Worm (Caenorhabditis elegans) whole organism, mixed stage, embryonic: ENCODE data around the gene taf-10.

ENCODE experiments used
- bed-3 ChIP-seq: fragments of 200-800 bp; sonication (Bioruptor generic); optimal IDR thresholded peaks from 3 replicates; lab custom pipeline; 2018; ENCODE audit warnings: mild to moderate bottlenecking, missing genetic modification characterization, moderate library complexity, missing compliant biosample characterization
- blmp-1 ChIP-seq: fragments of 150-350 bp; optimal IDR thresholded peaks from 2 replicates; lab custom pipeline; 2014; ENCODE audit warnings: missing biosample characterization, missing genetic modification characterization
- ceh-39 ChIP-seq: fragments of 150-350 bp; optimal IDR thresholded peaks from 2 replicates; lab custom pipeline; 2014; ENCODE audit warnings: missing biosample characterization, missing genetic modification characterization
- ceh-43 ChIP-seq: fragments of 200-800 bp; sonication (Bioruptor generic); optimal IDR thresholded peaks from 2 replicates; lab custom pipeline; 2018; ENCODE audit warnings: mild to moderate bottlenecking, missing genetic modification characterization, moderate library complexity, missing compliant biosample characterization
- ces-1 ChIP-seq: fragments of 150-350 bp; optimal IDR thresholded peaks from 2 replicates; lab custom pipeline; 2014; ENCODE audit warnings: missing biosample characterization, missing genetic modification reagents, missing genetic modification characterization
- drap-1 ChIP-seq: fragments of 200-800 bp; sonication (Bioruptor generic); optimal IDR thresholded peaks from 3 replicates; lab custom pipeline; 2018; ENCODE audit warnings: mild to moderate bottlenecking, missing genetic modification characterization, missing compliant biosample characterization
- elt-1 ChIP-seq: sonication (generic microtip); optimal IDR thresholded peaks from 2 replicates; lab custom pipeline; 2017; ENCODE audit warnings: missing genetic modification characterization, mild to moderate bottlenecking, missing compliant biosample characterization, antibody characterized with exemption, moderate library complexity, borderline replicate concordance; ENCODE audit not compliant: insufficient read depth
- flh-1 ChIP-seq: fragments of 200-800 bp; sonication (Bioruptor generic); optimal IDR thresholded peaks from 2 replicates; lab custom pipeline; 2018; ENCODE audit warnings: mild to moderate bottlenecking, missing genetic modification characterization, moderate library complexity, missing compliant biosample characterization
- ham-2 ChIP-seq: fragments of 200-800 bp; sonication (Bioruptor generic); optimal IDR thresholded peaks from 2 replicates; lab custom pipeline; 2018; ENCODE audit warnings: mild to moderate bottlenecking, missing genetic modification characterization, missing compliant biosample characterization
- lin-13 ChIP-seq: fragments of 150-350 bp; optimal IDR thresholded peaks from 2 replicates; lab custom pipeline; 2014; ENCODE audit warnings: missing biosample characterization, missing genetic modification characterization
- lin-32 ChIP-seq: fragments of 200-800 bp; sonication (Bioruptor generic); optimal IDR thresholded peaks from 2 replicates; lab custom pipeline; 2018; ENCODE audit warnings: mild to moderate bottlenecking, missing genetic modification characterization, missing compliant biosample characterization
- lsy-2 ChIP-seq: fragments of 150-350 bp; optimal IDR thresholded peaks from 2 replicates; lab custom pipeline; 2014; ENCODE audit warnings: missing biosample characterization, missing genetic modification characterization
- mab-5 ChIP-seq: fragments of 150-350 bp; optimal IDR thresholded peaks from 2 replicates; lab custom pipeline; 2014; ENCODE audit warnings: missing biosample characterization, missing genetic modification characterization
- mep-1 ChIP-seq: fragments of 150-350 bp; optimal IDR thresholded peaks from 2 replicates; lab custom pipeline; 2017; ENCODE audit warnings: missing biosample characterization, missing genetic modification reagents, missing genetic modification characterization, inconsistent platforms
- mls-2 ChIP-seq: sonication (generic microtip); optimal IDR thresholded peaks from 2 replicates; lab custom pipeline; 2016; ENCODE audit warnings: mild to moderate bottlenecking, missing genetic modification characterization, moderate library complexity, missing compliant biosample characterization
- nhr-12 ChIP-seq: fragments of 150-350 bp; optimal IDR thresholded peaks from 2 replicates; lab custom pipeline; 2014; ENCODE audit warnings: missing biosample characterization, missing genetic modification characterization
- nhr-2 ChIP-seq: fragments of 150-350 bp; optimal IDR thresholded peaks from 2 replicates; lab custom pipeline; 2014; ENCODE audit warnings: missing biosample characterization, missing genetic modification characterization
- nhr-28 ChIP-seq: fragments of 150-350 bp; optimal IDR thresholded peaks from 2 replicates; lab custom pipeline; 2014; ENCODE audit warnings: missing biosample characterization, missing genetic modification characterization
- nhr-76 ChIP-seq: sonication (generic microtip); optimal IDR thresholded peaks from 2 replicates; lab custom pipeline; 2017; ENCODE audit warnings: missing biosample characterization, missing genetic modification characterization
- pha-4 ChIP-seq: fragments of 150-350 bp; optimal IDR thresholded peaks from 2 replicates; lab custom pipeline; 2018; ENCODE audit warnings: missing biosample characterization, missing genetic modification reagents, missing genetic modification characterization
- sem-2 ChIP-seq: fragments of 200-800 bp; sonication (Bioruptor generic); optimal IDR thresholded peaks from 2 replicates; lab custom pipeline; 2018; ENCODE audit warnings: mild to moderate bottlenecking, missing genetic modification characterization, missing compliant biosample characterization
- snpc-4 ChIP-seq: fragments of 150-350 bp; optimal IDR thresholded peaks from 2 replicates; lab custom pipeline; 2014; ENCODE audit warnings: missing biosample characterization, missing genetic modification characterization
- sptf-1 ChIP-seq: sonication (generic microtip); optimal IDR thresholded peaks from 2 replicates; lab custom pipeline; 2017; ENCODE audit warnings: mild to moderate bottlenecking, missing genetic modification characterization, moderate library complexity, missing compliant biosample characterization
- tbx-8 ChIP-seq: fragments of 200-800 bp; sonication (Bioruptor generic); optimal IDR thresholded peaks from 2 replicates; lab custom pipeline; 2018; ENCODE audit warnings: mild to moderate bottlenecking, missing genetic modification characterization, moderate library complexity, missing compliant biosample characterization
- unc-39 ChIP-seq: fragments of 150-350 bp; optimal IDR thresholded peaks from 2 replicates; lab custom pipeline; 2014; ENCODE audit warnings: missing biosample characterization, missing genetic modification characterization
- unc-62 ChIP-seq: fragments of 150-350 bp; optimal IDR thresholded peaks from 2 replicates; lab custom pipeline; 2014; ENCODE audit warnings: missing biosample characterization, missing genetic modification reagents, missing genetic modification characterization
- zip-8 ChIP-seq: fragments of 150-350 bp; optimal IDR thresholded peaks from 2 replicates; lab custom pipeline; 2014; ENCODE audit warnings: missing biosample characterization, missing genetic modification characterization

Gene taf-10

DNA sequence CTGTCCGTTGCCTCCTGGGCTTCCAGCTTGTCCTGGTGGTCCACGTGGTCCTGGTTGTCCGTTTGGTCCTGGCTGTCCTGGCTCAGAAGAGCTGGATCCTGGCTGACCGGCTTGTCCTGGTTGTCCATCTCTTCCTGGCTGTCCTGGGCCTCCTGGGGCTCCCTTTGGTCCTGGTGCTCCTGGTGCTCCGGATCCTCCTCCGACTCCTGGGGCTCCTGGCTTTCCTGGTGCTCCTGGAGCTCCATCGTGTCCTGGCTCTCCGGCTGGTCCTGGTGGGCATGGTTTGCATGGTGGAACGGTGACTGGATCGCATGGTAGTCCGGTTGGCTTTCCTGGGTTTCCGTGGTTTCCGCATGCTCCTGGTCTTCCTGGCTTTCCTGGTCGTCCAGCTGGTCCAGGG is 33.8 kb upstream of the taf-10 start:
- no peak for TF ChIP-seq elt-1 (tag; lab: Kevin White, UChicago)
- TF ChIP-seq sem-2 (GFP tag; lab: Kevin White, UChicago) = no peak
- TF ChIP-seq zip-8 (tag; lab: Kevin White, UChicago) = no peak
- no peak for TF ChIP-seq drap-1 (GFP tag; lab: Kevin White, UChicago)
- TF ChIP-seq mep-1 (tag; lab: Kevin White, UChicago) = no peak
- TF ChIP-seq mab-5 (tag; lab: Kevin White, UChicago) = no peak
- TF ChIP-seq lsy-2 (tag; lab: Kevin White, UChicago) = no peak
- TF ChIP-seq nhr-12 (tag; lab: Kevin White, UChicago) = no peak
- TF ChIP-seq snpc-4 (tag; lab: Kevin White, UChicago) = no peak
- TF ChIP-seq pha-4 (tag; lab: Kevin White, UChicago) = no peak

- TF ChIP-seq unc-62 (GFP tag; lab: Kevin White, UChicago) (no peak), lin-13 (tag; lab: Kevin White, UChicago) (no peak), pha-4 (tag; lab: Kevin White, UChicago) (no peak), sem-2 (GFP tag; lab: Kevin White, UChicago) (no peak), unc-39 (tag; lab: Kevin White, UChicago) (no peak), blmp-1 (tag; lab: Kevin White, UChicago) (no peak), tbx-8 (GFP tag; lab: Kevin White, UChicago) (no peak), ces-1 (GFP tag; lab: Kevin White, UChicago) (no peak), nhr-12 (tag; lab: Kevin White, UChicago) (no peak), ham-2 (GFP tag; lab: Kevin White, UChicago) (no peak), mls-2 (tag; lab: Kevin White, UChicago) (no peak), nhr-76 (no peak), ceh-39 (no peak), sptf-1 (tag; lab: Kevin White, UChicago) (no peak), lsy-2 (tag; lab: Kevin White, UChicago) (no peak), mep-1 (tag; lab: Kevin White, UChicago) (no peak), nhr-28 (no peak)
Measured at ce11 chrV:4653871-4654605, 32.9 kb upstream of the taf-10 start, which contains the start of the genes col-139 and F41F3.1. col-139 (minus strand) TSS chrV:4653971. F41F3.1 (plus strand) TSS chrV:4654555.

ce11 chrV:4655175-4655574 is 31.7 kb upstream of the taf-10 start, which contains the start of gene F41F3.9:
F41F3.9 (plus strand) TSS chrV:4655475.
- no peak for TF ChIP-seq elt-1 (tag; lab: Kevin White, UChicago)
- no peak for TF ChIP-seq lin-13 (tag; lab: Kevin White, UChicago)
- TF ChIP-seq zip-8 (tag; lab: Kevin White, UChicago) = no peak
- TF ChIP-seq lin-32 (GFP tag; lab: Kevin White, UChicago) = no peak
- no peak for TF ChIP-seq blmp-1 (tag; lab: Kevin White, UChicago)
- TF ChIP-seq ceh-43 (GFP tag; lab: Kevin White, UChicago) = no peak
- TF ChIP-seq snpc-4 (tag; lab: Kevin White, UChicago) = no peak
- TF ChIP-seq ham-2 (GFP tag; lab: Kevin White, UChicago) = no peak
- TF ChIP-seq tbx-8 (GFP tag; lab: Kevin White, UChicago) = no peak
- no peak for TF ChIP-seq bed-3
- TF ChIP-seq nhr-76 = no peak

ce11 chrV:4662400-4662799 is 24.5 kb upstream of the taf-10 start, which contains the start of gene srx-74:
srx-74 (minus strand) TSS chrV:4662500.
- no peak for TF ChIP-seq mep-1 (tag; lab: Kevin White, UChicago)
- no peak for TF ChIP-seq zip-8 (tag; lab: Kevin White, UChicago)
- TF ChIP-seq ceh-39 = no peak
- TF ChIP-seq mab-5 (tag; lab: Kevin White, UChicago) = no peak
- no peak for TF ChIP-seq ces-1 (GFP tag; lab: Kevin White, UChicago)
- no peak for TF ChIP-seq flh-1 (GFP tag; lab: Kevin White, UChicago)
- TF ChIP-seq nhr-2 (tag; lab: Kevin White, UChicago) = no peak
- no peak for TF ChIP-seq tbx-8 (GFP tag; lab: Kevin White, UChicago)

ce11 chrV:4665651-4666050 is 21.3 kb upstream of the taf-10 start, which contains the start of gene srx-73:
srx-73 (minus strand) TSS chrV:4665751.
- TF ChIP-seq ces-1 (GFP tag; lab: Kevin White, UChicago) (no peak), bed-3 (no peak), ceh-39 (no peak), ham-2 (GFP tag; lab: Kevin White, UChicago) (no peak), lsy-2 (tag; lab: Kevin White, UChicago) (no peak), lin-32 (GFP tag; lab: Kevin White, UChicago) (no peak), lin-13 (tag; lab: Kevin White, UChicago) (no peak), zip-8 (tag; lab: Kevin White, UChicago) (no peak), tbx-8 (GFP tag; lab: Kevin White, UChicago) (no peak), sptf-1 (tag; lab: Kevin White, UChicago) (no peak), drap-1 (GFP tag; lab: Kevin White, UChicago) (no peak)
